Fruit fly (Drosophila melanogaster) whole organism, pupa: Measurements from ENCODE around the gene MAPk-Ak2.

Source experiments
- CG10348 ChIP-seq: fragments of 200-800 bp; sonication (Bioruptor generic); IDR thresholded peaks from 2 replicates; pipeline ENCODE4 v1.3.6; 2022; ENCODE audit warnings: missing biosample characterization, missing genetic modification characterization
- CG13204 ChIP-seq: fragments of 200-800 bp; sonication (Bioruptor generic); optimal IDR thresholded peaks from 2 replicates; lab custom pipeline; 2018; ENCODE audit warnings: missing biosample characterization, mild to moderate bottlenecking, missing genetic modification characterization, moderate library complexity
- CG14655 ChIP-seq: fragments of 200-800 bp; sonication (Bioruptor generic); optimal IDR thresholded peaks from 3 replicates; lab custom pipeline; 2017; ENCODE audit warnings: mild to moderate bottlenecking, missing biosample characterization, missing genetic modification reagents, missing genetic modification characterization
- CG15710 ChIP-seq: fragments of 200-800 bp; sonication (Bioruptor generic); optimal IDR thresholded peaks from 2 replicates; lab custom pipeline; 2018; ENCODE audit warnings: missing biosample characterization, mild to moderate bottlenecking, missing genetic modification characterization, moderate library complexity
- CG17806 ChIP-seq: fragments of 200-800 bp; sonication (Bioruptor generic); optimal IDR thresholded peaks from 2 replicates; lab custom pipeline; 2018; ENCODE audit warnings: missing biosample characterization, mild to moderate bottlenecking, missing genetic modification characterization, moderate library complexity
- CG34367 ChIP-seq: fragments of 200-800 bp; sonication (Bioruptor generic); optimal IDR thresholded peaks from 2 replicates; lab custom pipeline; 2018; ENCODE audit warnings: missing biosample characterization, mild to moderate bottlenecking, missing genetic modification characterization
- CG4496 ChIP-seq: fragments of 200-800 bp; sonication (Bioruptor generic); IDR thresholded peaks from 3 replicates; pipeline ENCODE4 v1.3.6; 2022; ENCODE audit warnings: missing biosample characterization, missing genetic modification characterization
- CG8301 ChIP-seq: fragments of 200-800 bp; sonication (Bioruptor generic); optimal IDR thresholded peaks from 2 replicates; lab custom pipeline; 2018; ENCODE audit warnings: missing biosample characterization, mild to moderate bottlenecking, missing genetic modification characterization
- CG9948 ChIP-seq: fragments of 200-800 bp; sonication (Bioruptor generic); optimal IDR thresholded peaks from 2 replicates; lab custom pipeline; 2018; ENCODE audit warnings: missing biosample characterization, mild to moderate bottlenecking, missing genetic modification characterization, moderate library complexity
- EcR ChIP-seq: fragments of 200-800 bp; sonication (Bioruptor generic); optimal IDR thresholded peaks from 3 replicates; lab custom pipeline; 2019; ENCODE audit warnings: missing biosample characterization, missing genetic modification characterization, mild to moderate bottlenecking, moderate library complexity, missing genetic modification reagents
- Ets98B ChIP-seq: fragments of 200-800 bp; sonication (Bioruptor generic); IDR thresholded peaks from 2 replicates; pipeline ENCODE4 v1.3.6; 2022; ENCODE audit warnings: missing biosample characterization, missing genetic modification characterization
- Pif1B ChIP-seq: fragments of 200-800 bp; sonication (Bioruptor generic); optimal IDR thresholded peaks from 3 replicates; lab custom pipeline; 2016; ENCODE audit warnings: missing biosample characterization, missing genetic modification characterization
- fd96Ca ChIP-seq: fragments of 200-800 bp; sonication (Bioruptor generic); IDR thresholded peaks from 3 replicates; pipeline ENCODE4 v1.3.6; 2022; ENCODE audit warnings: missing biosample characterization, missing genetic modification characterization
- rn ChIP-seq: fragments of 200-800 bp; sonication (Bioruptor generic); IDR thresholded peaks from 2 replicates; pipeline ENCODE4 v1.3.6; 2022; ENCODE audit warnings: missing biosample characterization, missing genetic modification characterization

dm6 chrX:5791840-5792239 is 27.8 kb upstream of the MAPk-Ak2 start, which contains the start of gene CG12239:
- TF ChIP-seq rn (GFP tag; lab: Robert Waterston, UW) (no peak), fd96Ca (no peak), Pif1B (GFP tag; lab: Kevin White, UChicago) (no peak), EcR (GFP tag; lab: Kevin White, UChicago) (no peak), CG13204 (no peak), CG8301 (tag; lab: Kevin White, UChicago) (no peak), CG34367 (no peak), CG17806 (tag; lab: Kevin White, UChicago) (no peak), CG10348 (GFP tag; lab: Robert Waterston, UW) (no peak), Ets98B (GFP tag; lab: Robert Waterston, UW) (no peak), CG4496 (GFP tag; lab: Robert Waterston, UW) (no peak), CG9948 (tag; lab: Kevin White, UChicago) (no peak), CG14655 (no peak), CG15710 (no peak)
